Fruit fly (Drosophila melanogaster) whole organism, wandering third instar larva: ENCODE results near the gene Spase25.

Experiments
- Abd-B ChIP-seq: fragments of >200 bp; optimal IDR thresholded peaks from 2 replicates; lab custom pipeline; 2017; ENCODE audit warnings: missing biosample characterization, missing genetic modification characterization
- CG9705 ChIP-seq: fragments of 200-800 bp; sonication (Bioruptor generic); optimal IDR thresholded peaks from 2 replicates; lab custom pipeline; 2018; ENCODE audit warnings: missing biosample characterization, mild to moderate bottlenecking, missing genetic modification characterization
- GATAd ChIP-seq: sonication (Bioruptor generic); optimal IDR thresholded peaks from 2 replicates; lab custom pipeline; 2016; ENCODE audit warnings: missing biosample characterization, missing genetic modification characterization
- Jra ChIP-seq: sonication (Bioruptor generic); optimal IDR thresholded peaks from 2 replicates; lab custom pipeline; 2016; ENCODE audit warnings: missing biosample characterization, missing genetic modification characterization
- br ChIP-seq: fragments of 200-800 bp; sonication (Bioruptor generic); optimal IDR thresholded peaks from 2 replicates; lab custom pipeline; 2016; ENCODE audit warnings: missing biosample characterization, missing genetic modification characterization
- brk ChIP-seq: fragments of 200-800 bp; sonication (Bioruptor generic); optimal IDR thresholded peaks from 2 replicates; lab custom pipeline; 2016; ENCODE audit warnings: missing biosample characterization, mild to moderate bottlenecking, missing genetic modification characterization
- dl ChIP-seq, 2 experiments: fragments of 175-275, 200-275 bp in 1 of 2; fragments of 200-275 bp in 1 of 2; sonication (Bioruptor generic); optimal IDR thresholded peaks; lab custom pipeline; 2018; ENCODE audit warnings: mild to moderate bottlenecking in 2 of 2, missing biosample characterization in 2 of 2, missing genetic modification characterization in 2 of 2, moderate library complexity in 2 of 2; ENCODE audit not compliant: partially characterized antibody in 2 of 2, insufficient read depth in 1 of 2
- dsf ChIP-seq: sonication (Bioruptor generic); optimal IDR thresholded peaks from 2 replicates; lab custom pipeline; 2016; ENCODE audit warnings: missing biosample characterization, missing genetic modification characterization, borderline replicate concordance
- ey ChIP-seq: fragments of 200-800 bp; sonication (Bioruptor generic); optimal IDR thresholded peaks from 2 replicates; lab custom pipeline; 2016; ENCODE audit warnings: missing biosample characterization, missing genetic modification characterization
- h ChIP-seq: fragments of 200-800 bp; sonication (Bioruptor generic); optimal IDR thresholded peaks from 3 replicates; lab custom pipeline; 2016; ENCODE audit warnings: missing biosample characterization, mild to moderate bottlenecking, missing genetic modification characterization
- lola ChIP-seq: fragments of >200 bp; optimal IDR thresholded peaks from 2 replicates; lab custom pipeline; 2017; ENCODE audit warnings: missing biosample characterization, missing genetic modification characterization
- pan ChIP-seq: fragments of >200 bp; optimal IDR thresholded peaks from 2 replicates; lab custom pipeline; 2017
- psq ChIP-seq: fragments of 200-800 bp; sonication (Bioruptor generic); optimal IDR thresholded peaks from 3 replicates; lab custom pipeline; 2017; ENCODE audit warnings: missing biosample characterization, mild to moderate bottlenecking, missing genetic modification characterization, moderate library complexity
- sage ChIP-seq: fragments of 200-800 bp; sonication (Bioruptor generic); optimal IDR thresholded peaks from 2 replicates; lab custom pipeline; 2016; ENCODE audit warnings: missing biosample characterization, mild to moderate bottlenecking, missing genetic modification characterization

DNA sequence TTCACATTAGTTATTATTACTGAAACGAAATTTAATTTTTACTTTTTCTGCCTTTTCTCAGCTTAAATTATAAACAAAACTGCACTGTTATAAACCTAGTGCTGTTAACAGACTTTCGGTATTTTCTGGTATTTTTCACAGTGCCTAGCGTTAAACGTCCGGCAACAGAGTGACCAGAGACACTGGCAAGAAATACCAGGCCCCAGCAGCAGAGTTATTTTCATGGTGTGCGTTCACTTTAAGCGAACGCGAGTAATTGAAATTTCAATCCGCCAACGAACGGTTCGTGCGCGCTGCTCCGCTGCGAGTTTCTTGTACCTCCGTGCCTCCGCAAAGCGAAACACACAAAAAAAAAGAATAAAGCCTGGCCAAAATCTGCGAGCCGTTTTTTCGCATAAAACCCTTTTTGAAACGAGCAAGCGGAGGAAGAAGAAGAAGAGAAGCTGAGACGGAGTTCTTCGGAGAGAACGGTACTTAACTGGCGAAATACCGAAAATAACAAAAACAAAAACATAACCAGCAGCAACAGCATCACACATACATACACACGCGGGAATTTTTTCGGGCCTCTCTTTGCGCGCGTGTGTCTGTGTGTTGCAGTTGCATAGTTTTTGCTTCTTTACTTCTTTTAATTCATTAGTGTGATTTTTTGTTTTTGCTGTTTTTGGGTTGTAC lies 8.0 kb downstream of the Spase25 start, which contains the start of gene Drak:
- TF ChIP-seq ey (GFP tag; lab: Kevin White, UChicago) (no peak), CG9705 (GFP tag; lab: Kevin White, UChicago) (no peak), Abd-B (GFP tag; lab: Kevin White, UChicago) (no peak), dl (GFP tag; optimal IDR thresholded peaks at IDR 0.05; lab: Kevin White, UChicago; ENCODE audit: insufficient read depth in 1 of 2, partially characterized antibody in 2 of 2) (no peak), pan (lab: Kevin White, UChicago) (no peak), h (GFP tag; lab: Kevin White, UChicago) (peak; percentile 17), psq (GFP tag; lab: Kevin White, UChicago) (peak; percentile 28), GATAd (GFP tag; lab: Kevin White, UChicago) (no peak), brk (GFP tag; lab: Kevin White, UChicago) (no peak), lola (GFP tag; lab: Kevin White, UChicago) (no peak), sage (no peak), dsf (GFP tag; lab: Kevin White, UChicago) (no peak), Jra (GFP tag; lab: Kevin White, UChicago) (no peak), br (GFP tag; lab: Kevin White, UChicago) (no peak)
